Fruit fly (Drosophila melanogaster) whole organism, prepupa: Measurements from ENCODE around the gene Ost48.
A peak's percentile ranks its signal among the peaks of the same experiment; 100 is the strongest.

Experiments
- CG16779 ChIP-seq: fragments of 200-800 bp; sonication (Bioruptor generic); optimal IDR thresholded peaks from 3 replicates; lab custom pipeline; 2017; ENCODE audit warnings: missing biosample characterization, mild to moderate bottlenecking, missing genetic modification characterization
- CG6163 ChIP-seq: fragments of 200-800 bp; sonication (Bioruptor generic); IDR thresholded peaks from 3 replicates; pipeline ENCODE4 v1.3.6; 2022; ENCODE audit warnings: missing biosample characterization, missing genetic modification characterization
- Hr4 ChIP-seq: fragments of 200-800 bp; sonication (Bioruptor generic); optimal IDR thresholded peaks from 3 replicates; lab custom pipeline; 2016; ENCODE audit warnings: missing biosample characterization, missing genetic modification characterization

dm6 chrX:9152127-9152598 is 6.2 kb downstream of the Ost48 start:
- TF ChIP-seq Hr4 (GFP tag; lab: Kevin White, UChicago) (no peak), CG6163 (GFP tag; lab: Robert Waterston, UW) (peak; percentile 64; the same call in 1 of the 3 replicates), CG16779 (tag; lab: Kevin White, UChicago) (peak; percentile 53)
